ENCODE assay signal across 1 fruit fly cellular context in genomic region chrX:1171018-1171417, dm6.
TF ChIP-seq lines count a peak whose summit lies in the region.

No protein-coding gene starts in this region.

TF ChIP-seq in whole organism, embryonic, 481 proteins besides CTCF, POLR2A, EP300 and RAD21 (continued from another document and continues in another):
- TF ChIP-seq CG8388 (GFP tag; optimal IDR thresholded peaks at IDR 0.05; lab: Kevin White, UChicago) (peak; percentile 35), CG8765 (GFP tag; IDR thresholded peaks at IDR 0.05; lab: Robert Waterston, UW) (no peak), CG9437 (GFP tag; optimal IDR thresholded peaks at IDR 0.05; lab: Kevin White, UChicago) (peak; percentile 35), sens (GFP tag; lab: Kevin White, UChicago) (peak; percentile 93), CG8924 (tag; optimal IDR thresholded peaks at IDR 0.05; lab: Kevin White, UChicago) (peak; percentile 57), CG12391 (tag; optimal IDR thresholded peaks at IDR 0.05; lab: Kevin White, UChicago) (peak; percentile 37), sima (GFP tag; optimal IDR thresholded peaks at IDR 0.05; lab: Kevin White, UChicago) (no peak), Hey (tag; optimal IDR thresholded peaks at IDR 0.05; lab: Kevin White, UChicago) (no peak), CG4424 (GFP tag; optimal IDR thresholded peaks at IDR 0.05; lab: Kevin White, UChicago) (peak; percentile 44), ranshi (GFP tag; IDR thresholded peaks at IDR 0.05; lab: Robert Waterston, UW) (peak; percentile 31; the same call in 1 of the 2 replicates), cwo (GFP tag; optimal IDR thresholded peaks at IDR 0.05; lab: Kevin White, UChicago) (peak; percentile 54), CG18619 (GFP tag; optimal IDR thresholded peaks at IDR 0.05; lab: Kevin White, UChicago) (peak; percentile 42), CG10147 (GFP tag; optimal IDR thresholded peaks at IDR 0.05; lab: Kevin White, UChicago) (peak; percentile 34), E2f2 (GFP tag; IDR thresholded peaks at IDR 0.05; lab: Robert Waterston, UW) (no peak; the same call in 1 of the 2 replicates), stc (GFP tag; IDR thresholded peaks at IDR 0.05; lab: Robert Waterston, UW) (no peak), Xbp1 (GFP tag; optimal IDR thresholded peaks at IDR 0.05; lab: Kevin White, UChicago) (no peak), dmrt11E (tag; optimal IDR thresholded peaks at IDR 0.05; lab: Kevin White, UChicago) (peak; percentile 27), danr (GFP tag; IDR thresholded peaks at IDR 0.05; lab: Robert Waterston, UW) (no peak), CG30403 (GFP tag; optimal IDR thresholded peaks at IDR 0.05; lab: Kevin White, UChicago) (peak; percentile 70), CG13624 (GFP tag; optimal IDR thresholded peaks at IDR 0.05; lab: Kevin White, UChicago) (peak; percentile 21), CG18599 (GFP tag; optimal IDR thresholded peaks at IDR 0.05; lab: Kevin White, UChicago) (peak; percentile 79), Fer1 (GFP tag; optimal IDR thresholded peaks at IDR 0.05; lab: Kevin White, UChicago) (peak; percentile 68), MESR4 (GFP tag; optimal IDR thresholded peaks at IDR 0.05; lab: Kevin White, UChicago) (no peak), CG9215 (GFP tag; IDR thresholded peaks at IDR 0.05; lab: Robert Waterston, UW) (peak; percentile 36; the same call in 1 of the 2 replicates), kni (GFP tag; optimal IDR thresholded peaks at IDR 0.05; lab: Kevin White, UChicago) (no peak), CG2202 (tag; optimal IDR thresholded peaks at IDR 0.05; lab: Kevin White, UChicago) (no peak), luna (GFP tag; optimal IDR thresholded peaks at IDR 0.05; lab: Kevin White, UChicago) (peak; percentile 13), CG7357 (GFP tag; IDR thresholded peaks at IDR 0.05; lab: Robert Waterston, UW) (no peak), h (optimal IDR thresholded peaks at IDR 0.05; lab: Kevin White, UChicago) (no peak), ind (GFP tag; optimal IDR thresholded peaks at IDR 0.05; lab: Kevin White, UChicago) (peak; percentile 41), CG11398 (GFP tag; optimal IDR thresholded peaks at IDR 0.05; lab: Kevin White, UChicago) (no peak), E2f1 (GFP tag; IDR thresholded peaks at IDR 0.05; lab: Robert Waterston, UW) (0 out of 2 replicates have a peak, but pooled peaks have one; percentile 24), CG15696 (tag; optimal IDR thresholded peaks at IDR 0.05; lab: Kevin White, UChicago) (peak; percentile 15), seq (GFP tag; IDR thresholded peaks at IDR 0.05; lab: Robert Waterston, UW) (no peak), schlank (tag; optimal IDR thresholded peaks at IDR 0.05; lab: Kevin White, UChicago) (peak; percentile 19), fru (optimal IDR thresholded peaks at IDR 0.05; lab: Kevin White, UChicago) (no peak), CG8359 (GFP tag; optimal IDR thresholded peaks at IDR 0.05; lab: Kevin White, UChicago; ENCODE audit: borderline replicate concordance) (no peak), unpg (GFP tag; optimal IDR thresholded peaks at IDR 0.05; lab: Kevin White, UChicago) (peak; percentile 35), org-1 (GFP tag; optimal IDR thresholded peaks at IDR 0.05; lab: Kevin White, UChicago) (peak; percentile 49), CG7839 (tag; optimal IDR thresholded peaks at IDR 0.05; lab: Kevin White, UChicago) (peak; percentile 71), HmgZ (tag; optimal IDR thresholded peaks at IDR 0.05; lab: Kevin White, UChicago) (peak; percentile 34), Ets97D (GFP tag; optimal IDR thresholded peaks at IDR 0.05; lab: Kevin White, UChicago) (no peak), Dip3 (GFP tag; optimal IDR thresholded peaks at IDR 0.05; lab: Kevin White, UChicago) (peak; percentile 31), ato (GFP tag; IDR thresholded peaks at IDR 0.05; lab: Robert Waterston, UW; ENCODE audit: partially characterized antibody) (no peak), CG11695 (GFP tag; IDR thresholded peaks at IDR 0.05; lab: Robert Waterston, UW) (peak; percentile 50; the same call in 1 of the 3 replicates), gsb (GFP tag; IDR thresholded peaks at IDR 0.05; lab: Robert Waterston, UW) (0 out of 2 replicates have a peak, but pooled peaks have one; percentile 11), CG8478 (optimal IDR thresholded peaks at IDR 0.05; lab: Kevin White, UChicago) (no peak), CG14860 (GFP tag; IDR thresholded peaks at IDR 0.05; lab: Robert Waterston, UW; ENCODE audit: partially characterized antibody) (no peak), scrt (GFP tag; optimal IDR thresholded peaks at IDR 0.05; lab: Kevin White, UChicago) (peak; percentile 25), caup (GFP tag; optimal IDR thresholded peaks at IDR 0.05; lab: Kevin White, UChicago; ENCODE audit: severe bottlenecking) (peak; percentile 46), vvl (GFP tag; IDR thresholded peaks at IDR 0.05; lab: Robert Waterston, UW) (peak; percentile 34; the same call in 1 of the 2 replicates), trem (tag; optimal IDR thresholded peaks at IDR 0.05; lab: Kevin White, UChicago) (no peak), MTF-1 (GFP tag; optimal IDR thresholded peaks at IDR 0.05; lab: Kevin White, UChicago; ENCODE audit: borderline replicate concordance) (no peak), Eip74EF (GFP tag; optimal IDR thresholded peaks at IDR 0.05; lab: Kevin White, UChicago) (peak in 1 of 2 experiments; percentile 31), Hr51 (GFP tag; optimal IDR thresholded peaks at IDR 0.05; lab: Kevin White, UChicago) (peak in 1 of 2 experiments; percentile 73), pho (GFP tag; optimal IDR thresholded peaks at IDR 0.05; lab: Kevin White, UChicago) (peak; percentile 4), gcm (GFP tag; optimal IDR thresholded peaks at IDR 0.05; lab: Kevin White, UChicago) (no peak), CG4328 (GFP tag; optimal IDR thresholded peaks at IDR 0.05; lab: Kevin White, UChicago) (peak; percentile 47), CG11504 (tag; optimal IDR thresholded peaks at IDR 0.05; lab: Kevin White, UChicago) (peak; percentile 71), her (GFP tag; optimal IDR thresholded peaks at IDR 0.05; lab: Kevin White, UChicago) (no peak), Hr3 (GFP tag; optimal IDR thresholded peaks at IDR 0.05; lab: Kevin White, UChicago) (peak; percentile 28), Med (GFP tag; lab: Kevin White, UChicago) (peak; percentile 84), dan (GFP tag; IDR thresholded peaks at IDR 0.05; lab: Robert Waterston, UW) (no peak), NC2α (GFP tag; optimal IDR thresholded peaks at IDR 0.05; lab: Kevin White, UChicago) (no peak), CG6254 (GFP tag; optimal IDR thresholded peaks at IDR 0.05; lab: Kevin White, UChicago) (no peak), CG12071 (GFP tag; optimal IDR thresholded peaks at IDR 0.05; lab: Kevin White, UChicago) (peak; percentile 21), CG6765 (GFP tag; optimal IDR thresholded peaks at IDR 0.05; lab: Kevin White, UChicago) (peak; percentile 49), CG6689 (GFP tag; IDR thresholded peaks at IDR 0.05; lab: Robert Waterston, UW) (0 out of 2 replicates have a peak, but pooled peaks have one; percentile 9), Drgx (GFP tag; IDR thresholded peaks at IDR 0.05; lab: Robert Waterston, UW) (0 out of 2 replicates have a peak, but pooled peaks have one; percentile 40), CG31441 (GFP tag; IDR thresholded peaks at IDR 0.05; lab: Robert Waterston, UW) (peak; percentile 48), CG13424 (tag; optimal IDR thresholded peaks at IDR 0.05; lab: Kevin White, UChicago) (peak; percentile 59), fd3F (GFP tag; optimal IDR thresholded peaks at IDR 0.05; lab: Kevin White, UChicago) (peak; percentile 41), Hmr (GFP tag; optimal IDR thresholded peaks at IDR 0.05; lab: Kevin White, UChicago) (peak; percentile 70), CG7786 (GFP tag; optimal IDR thresholded peaks at IDR 0.05; lab: Kevin White, UChicago) (no peak), chm (GFP tag; IDR thresholded peaks at IDR 0.05; lab: Robert Waterston, UW) (no peak), CG1233 (GFP tag; optimal IDR thresholded peaks at IDR 0.05; lab: Kevin White, UChicago) (peak; percentile 48), Lpt (GFP tag; optimal IDR thresholded peaks at IDR 0.05; lab: Kevin White, UChicago) (no peak), Atf-2 (GFP tag; optimal IDR thresholded peaks at IDR 0.05; lab: Kevin White, UChicago) (peak; percentile 12), Antp (GFP tag; optimal IDR thresholded peaks at IDR 0.05; lab: Kevin White, UChicago) (no peak), Deaf1 (tag; optimal IDR thresholded peaks at IDR 0.05; lab: Kevin White, UChicago) (peak; percentile 84), CG4360 (GFP tag; IDR thresholded peaks at IDR 0.05; lab: Robert Waterston, UW) (no peak), Ptx1 (GFP tag; IDR thresholded peaks at IDR 0.05; lab: Robert Waterston, UW) (peak; percentile 45; the same call in 1 of the 2 replicates), Mrtf (GFP tag; IDR thresholded peaks at IDR 0.05; lab: Robert Waterston, UW) (no peak), H15 (GFP tag; IDR thresholded peaks at IDR 0.05; lab: Robert Waterston, UW) (peak; percentile 46; the same call in 1 of the 3 replicates), CG10654 (GFP tag; optimal IDR thresholded peaks at IDR 0.05; lab: Kevin White, UChicago) (no peak), Hand (GFP tag; optimal IDR thresholded peaks at IDR 0.05; lab: Kevin White, UChicago) (peak; percentile 8), NK7.1 (GFP tag; optimal IDR thresholded peaks at IDR 0.05; lab: Kevin White, UChicago) (peak; percentile 15), tgo (GFP tag; IDR thresholded peaks at IDR 0.05; lab: Robert Waterston, UW) (peak; percentile 32; the same call in 2 of the 3 replicates), Max (GFP tag; optimal IDR thresholded peaks at IDR 0.05; lab: Kevin White, UChicago) (peak; percentile 22), CG6654 (GFP tag; optimal IDR thresholded peaks at IDR 0.05; lab: Kevin White, UChicago) (peak; percentile 16), CG34376 (GFP tag; optimal IDR thresholded peaks at IDR 0.05; lab: Kevin White, UChicago) (peak; percentile 47), dysf (GFP tag; IDR thresholded peaks at IDR 0.05; lab: Robert Waterston, UW) (peak; percentile 66; the same call in 2 of the 3 replicates), grau (tag; optimal IDR thresholded peaks at IDR 0.05; lab: Kevin White, UChicago) (peak; percentile 68), Xrp1 (GFP tag; IDR thresholded peaks at IDR 0.05; lab: Robert Waterston, UW) (no peak; the same call in 1 of the 2 replicates), D19B (GFP tag; optimal IDR thresholded peaks at IDR 0.05; lab: Kevin White, UChicago) (peak; percentile 37), stwl (tag; optimal IDR thresholded peaks at IDR 0.05; lab: Kevin White, UChicago) (no peak), PHDP (tag; optimal IDR thresholded peaks at IDR 0.05; lab: Kevin White, UChicago) (peak; percentile 58), Ada2b (GFP tag; IDR thresholded peaks at IDR 0.05; lab: Robert Waterston, UW) (peak; percentile 40; the same call in 1 of the 2 replicates), gem (tag; optimal IDR thresholded peaks at IDR 0.05; lab: Kevin White, UChicago) (peak; percentile 72), CG14965 (GFP tag; optimal IDR thresholded peaks at IDR 0.05; lab: Kevin White, UChicago; ENCODE audit: borderline replicate concordance) (no peak), CG13296 (GFP tag; optimal IDR thresholded peaks at IDR 0.05; lab: Kevin White, UChicago) (peak; percentile 70), CG3281 (GFP tag; optimal IDR thresholded peaks at IDR 0.05; lab: Kevin White, UChicago) (peak; percentile 73), ems (GFP tag; optimal IDR thresholded peaks at IDR 0.05; lab: Kevin White, UChicago) (peak; percentile 17), NfI (GFP tag; optimal IDR thresholded peaks at IDR 0.05; lab: Kevin White, UChicago) (peak; percentile 47), ATbp (GFP tag; optimal IDR thresholded peaks at IDR 0.05; lab: Kevin White, UChicago) (peak; percentile 23), Dek (tag; optimal IDR thresholded peaks at IDR 0.05; lab: Kevin White, UChicago) (peak; percentile 39), Fer3 (tag; optimal IDR thresholded peaks at IDR 0.05; lab: Kevin White, UChicago) (peak; percentile 43), dati (GFP tag; IDR thresholded peaks at IDR 0.05; lab: Robert Waterston, UW) (no peak), CG6854 (GFP tag; optimal IDR thresholded peaks at IDR 0.05; lab: Kevin White, UChicago) (peak; percentile 14), H2.0 (GFP tag; IDR thresholded peaks at IDR 0.05; lab: Robert Waterston, UW) (peak; percentile 6; the same call in 1 of the 2 replicates), CG12942 (GFP tag; optimal IDR thresholded peaks at IDR 0.05; lab: Kevin White, UChicago) (peak; percentile 10), CG34422 (GFP tag; IDR thresholded peaks at IDR 0.05; lab: Robert Waterston, UW) (no peak), CG6683 (GFP tag; optimal IDR thresholded peaks at IDR 0.05; lab: Kevin White, UChicago) (peak; percentile 11), HHEX (GFP tag; optimal IDR thresholded peaks at IDR 0.05; lab: Kevin White, UChicago) (peak; percentile 56), CG17829 (tag; optimal IDR thresholded peaks at IDR 0.05; lab: Kevin White, UChicago) (peak; percentile 32), CG15269 (tag; optimal IDR thresholded peaks at IDR 0.05; lab: Kevin White, UChicago) (peak; percentile 70), CG1603 (tag; optimal IDR thresholded peaks at IDR 0.05; lab: Kevin White, UChicago) (no peak), CG10274 (GFP tag; optimal IDR thresholded peaks at IDR 0.05; lab: Kevin White, UChicago) (peak; percentile 44), CG2712 (tag; optimal IDR thresholded peaks at IDR 0.05; lab: Kevin White, UChicago) (peak; percentile 45), CG10543 (GFP tag; optimal IDR thresholded peaks at IDR 0.05; lab: Kevin White, UChicago) (peak; percentile 59), tna (GFP tag; IDR thresholded peaks at IDR 0.05; lab: Robert Waterston, UW; ENCODE audit: partially characterized antibody) (no peak), Chrac-16 (GFP tag; optimal IDR thresholded peaks at IDR 0.05; lab: Kevin White, UChicago) (no peak), CG8290 (GFP tag; optimal IDR thresholded peaks at IDR 0.05; lab: Kevin White, UChicago) (no peak), CG8290 (tag; optimal IDR thresholded peaks at IDR 0.05; lab: Kevin White, UChicago) (peak in 1 of 2 experiments; percentile 8), CG15479 (GFP tag; optimal IDR thresholded peaks at IDR 0.05; lab: Kevin White, UChicago) (no peak), Kr (GFP tag; optimal IDR thresholded peaks at IDR 0.05; lab: Kevin White, UChicago) (no peak), CG9727 (GFP tag; optimal IDR thresholded peaks at IDR 0.05; lab: Kevin White, UChicago) (peak; percentile 59), Bdp1 (GFP tag; optimal IDR thresholded peaks at IDR 0.05; lab: Kevin White, UChicago) (no peak), chif (GFP tag; optimal IDR thresholded peaks at IDR 0.05; lab: Kevin White, UChicago) (peak in 1 of 2 experiments; percentile 22), CG15514 (GFP tag; optimal IDR thresholded peaks at IDR 0.05; lab: Kevin White, UChicago) (peak; percentile 22)
